Worm (Caenorhabditis elegans) whole organism, mixed stage, embryonic: ENCODE data around the gene ZK809.5.

Source experiments
- M03D4.4 ChIP-seq: sonication (generic microtip); optimal IDR thresholded peaks from 2 replicates; lab custom pipeline; 2017; ENCODE audit warnings: mild to moderate bottlenecking, missing genetic modification characterization, missing compliant biosample characterization
- blmp-1 ChIP-seq: fragments of 150-350 bp; optimal IDR thresholded peaks from 2 replicates; lab custom pipeline; 2014; ENCODE audit warnings: missing biosample characterization, missing genetic modification characterization
- ceh-39 ChIP-seq: fragments of 150-350 bp; optimal IDR thresholded peaks from 2 replicates; lab custom pipeline; 2014; ENCODE audit warnings: missing biosample characterization, missing genetic modification characterization
- ceh-43 ChIP-seq: fragments of 200-800 bp; sonication (Bioruptor generic); optimal IDR thresholded peaks from 2 replicates; lab custom pipeline; 2018; ENCODE audit warnings: mild to moderate bottlenecking, missing genetic modification characterization, moderate library complexity, missing compliant biosample characterization
- ceh-83 ChIP-seq: fragments of 200-800 bp; sonication (Bioruptor generic); optimal IDR thresholded peaks from 2 replicates; lab custom pipeline; 2018; ENCODE audit warnings: mild to moderate bottlenecking, missing genetic modification characterization, missing compliant biosample characterization
- ces-1 ChIP-seq: fragments of 150-350 bp; optimal IDR thresholded peaks from 2 replicates; lab custom pipeline; 2014; ENCODE audit warnings: missing biosample characterization, missing genetic modification reagents, missing genetic modification characterization
- cnd-1 ChIP-seq: fragments of 200-800 bp; sonication (Bioruptor generic); optimal IDR thresholded peaks from 2 replicates; lab custom pipeline; 2018; ENCODE audit warnings: mild to moderate bottlenecking, missing genetic modification characterization, missing compliant biosample characterization
- drap-1 ChIP-seq: fragments of 200-800 bp; sonication (Bioruptor generic); optimal IDR thresholded peaks from 3 replicates; lab custom pipeline; 2018; ENCODE audit warnings: mild to moderate bottlenecking, missing genetic modification characterization, missing compliant biosample characterization
- elt-1 ChIP-seq: sonication (generic microtip); optimal IDR thresholded peaks from 2 replicates; lab custom pipeline; 2017; ENCODE audit warnings: missing genetic modification characterization, mild to moderate bottlenecking, missing compliant biosample characterization, antibody characterized with exemption, moderate library complexity, borderline replicate concordance; ENCODE audit not compliant: insufficient read depth
- elt-3 ChIP-seq: fragments of 150-350 bp; optimal IDR thresholded peaks from 2 replicates; lab custom pipeline; 2014; ENCODE audit warnings: missing biosample characterization, missing genetic modification characterization
- flh-1 ChIP-seq: fragments of 200-800 bp; sonication (Bioruptor generic); optimal IDR thresholded peaks from 2 replicates; lab custom pipeline; 2018; ENCODE audit warnings: mild to moderate bottlenecking, missing genetic modification characterization, moderate library complexity, missing compliant biosample characterization
- ham-2 ChIP-seq: fragments of 200-800 bp; sonication (Bioruptor generic); optimal IDR thresholded peaks from 2 replicates; lab custom pipeline; 2018; ENCODE audit warnings: mild to moderate bottlenecking, missing genetic modification characterization, missing compliant biosample characterization
- hlh-1 ChIP-seq: fragments of 150-350 bp; optimal IDR thresholded peaks from 2 replicates; lab custom pipeline; 2014; ENCODE audit warnings: missing biosample characterization, missing genetic modification reagents, missing genetic modification characterization
- lin-32 ChIP-seq: fragments of 200-800 bp; sonication (Bioruptor generic); optimal IDR thresholded peaks from 2 replicates; lab custom pipeline; 2018; ENCODE audit warnings: mild to moderate bottlenecking, missing genetic modification characterization, missing compliant biosample characterization
- lsy-2 ChIP-seq: fragments of 150-350 bp; optimal IDR thresholded peaks from 2 replicates; lab custom pipeline; 2014; ENCODE audit warnings: missing biosample characterization, missing genetic modification characterization
- mep-1 ChIP-seq: fragments of 150-350 bp; optimal IDR thresholded peaks from 2 replicates; lab custom pipeline; 2017; ENCODE audit warnings: missing biosample characterization, missing genetic modification reagents, missing genetic modification characterization, inconsistent platforms
- mls-2 ChIP-seq: sonication (generic microtip); optimal IDR thresholded peaks from 2 replicates; lab custom pipeline; 2016; ENCODE audit warnings: mild to moderate bottlenecking, missing genetic modification characterization, moderate library complexity, missing compliant biosample characterization
- nhr-2 ChIP-seq: fragments of 150-350 bp; optimal IDR thresholded peaks from 2 replicates; lab custom pipeline; 2014; ENCODE audit warnings: missing biosample characterization, missing genetic modification characterization
- nhr-237 ChIP-seq: fragments of 150-350 bp; optimal IDR thresholded peaks from 2 replicates; lab custom pipeline; 2014; ENCODE audit warnings: missing biosample characterization, missing genetic modification characterization
- nhr-28 ChIP-seq: fragments of 150-350 bp; optimal IDR thresholded peaks from 2 replicates; lab custom pipeline; 2014; ENCODE audit warnings: missing biosample characterization, missing genetic modification characterization
- nhr-76 ChIP-seq: sonication (generic microtip); optimal IDR thresholded peaks from 2 replicates; lab custom pipeline; 2017; ENCODE audit warnings: missing biosample characterization, missing genetic modification characterization
- pha-4 ChIP-seq: fragments of 150-350 bp; optimal IDR thresholded peaks from 2 replicates; lab custom pipeline; 2018; ENCODE audit warnings: missing biosample characterization, missing genetic modification reagents, missing genetic modification characterization
- snpc-4 ChIP-seq: fragments of 150-350 bp; optimal IDR thresholded peaks from 2 replicates; lab custom pipeline; 2014; ENCODE audit warnings: missing biosample characterization, missing genetic modification characterization
- tbx-8 ChIP-seq: fragments of 200-800 bp; sonication (Bioruptor generic); optimal IDR thresholded peaks from 2 replicates; lab custom pipeline; 2018; ENCODE audit warnings: mild to moderate bottlenecking, missing genetic modification characterization, moderate library complexity, missing compliant biosample characterization
- unc-120 ChIP-seq: sonication (generic microtip); optimal IDR thresholded peaks from 2 replicates; lab custom pipeline; 2017; ENCODE audit warnings: missing genetic modification characterization, missing compliant biosample characterization; ENCODE audit not compliant: poor library complexity, severe bottlenecking
- unc-39 ChIP-seq: fragments of 150-350 bp; optimal IDR thresholded peaks from 2 replicates; lab custom pipeline; 2014; ENCODE audit warnings: missing biosample characterization, missing genetic modification characterization
- unc-62 ChIP-seq: fragments of 150-350 bp; optimal IDR thresholded peaks from 2 replicates; lab custom pipeline; 2014; ENCODE audit warnings: missing biosample characterization, missing genetic modification reagents, missing genetic modification characterization
- zip-8 ChIP-seq: fragments of 150-350 bp; optimal IDR thresholded peaks from 2 replicates; lab custom pipeline; 2014; ENCODE audit warnings: missing biosample characterization, missing genetic modification characterization

ZK809.5 gene

ce11 chrIV:11656144-11656780 is at the start of gene ZK809.5:
ZK809.5 (plus strand) TSS chrIV:11656730.
- TF ChIP-seq ceh-83 (GFP tag; lab: Kevin White, UChicago) (no peak), hlh-1 (tag; lab: Kevin White, UChicago) (no peak), ceh-43 (GFP tag; lab: Kevin White, UChicago) (peak; percentile 13), flh-1 (GFP tag; lab: Kevin White, UChicago) (no peak), drap-1 (no peak), nhr-76 (tag; lab: Kevin White, UChicago) (no peak), M03D4.4 (tag; lab: Kevin White, UChicago) (no peak), lin-32 (GFP tag; lab: Kevin White, UChicago) (no peak), mls-2 (tag; lab: Kevin White, UChicago) (no peak), elt-3 (tag; lab: Kevin White, UChicago) (no peak), blmp-1 (no peak), mep-1 (tag; lab: Kevin White, UChicago) (no peak), elt-1 (tag; lab: Kevin White, UChicago) (no peak), ces-1 (peak; percentile 21), nhr-2 (tag; lab: Kevin White, UChicago) (no peak), lsy-2 (tag; lab: Kevin White, UChicago) (no peak), ham-2 (GFP tag; lab: Kevin White, UChicago) (peak; percentile 20), snpc-4 (tag; lab: Kevin White, UChicago) (no peak), unc-120 (tag; lab: Kevin White, UChicago) (no peak), unc-62 (GFP tag; lab: Kevin White, UChicago) (no peak), pha-4 (tag; lab: Kevin White, UChicago) (no peak), nhr-28 (tag; lab: Kevin White, UChicago) (no peak), nhr-237 (tag; lab: Kevin White, UChicago) (no peak), ceh-39 (tag; lab: Kevin White, UChicago) (no peak), cnd-1 (tag; lab: Kevin White, UChicago) (no peak)

- peak; percentile 15 for TF ChIP-seq zip-8 (tag; lab: Kevin White, UChicago)
- no peak for TF ChIP-seq drap-1
- no peak for TF ChIP-seq ceh-43 (GFP tag; lab: Kevin White, UChicago)
These were observed 35.6 kb upstream of the ZK809.5 start, which contains the start of gene dsl-5 for ce11 chrIV:11620909-11621308. dsl-5 (minus strand) TSS chrIV:11621009.

ce11 chrIV:11622336-11622735 is 34.2 kb upstream of the ZK809.5 start:
- TF ChIP-seq nhr-2 (tag; lab: Kevin White, UChicago) (no peak), elt-1 (tag; lab: Kevin White, UChicago) (no peak), pha-4 (tag; lab: Kevin White, UChicago) (no peak), nhr-76 (tag; lab: Kevin White, UChicago) (no peak), snpc-4 (tag; lab: Kevin White, UChicago) (no peak), tbx-8 (GFP tag; lab: Kevin White, UChicago) (no peak)

ce11 chrIV:11623060-11623459 is 33.5 kb upstream of the ZK809.5 start, which contains the start of gene lys-4:
lys-4 (minus strand) TSS chrIV:11623174.
- TF ChIP-seq unc-39 (tag; lab: Kevin White, UChicago) (no peak), ham-2 (GFP tag; lab: Kevin White, UChicago) (no peak), mep-1 (tag; lab: Kevin White, UChicago) (no peak), cnd-1 (tag; lab: Kevin White, UChicago) (no peak), snpc-4 (tag; lab: Kevin White, UChicago) (no peak)

ce11 chrIV:11623759-11624287 is 32.7 kb upstream of the ZK809.5 start:
- TF ChIP-seq ceh-43 (GFP tag; lab: Kevin White, UChicago) (no peak), nhr-28 (tag; lab: Kevin White, UChicago) (no peak), flh-1 (GFP tag; lab: Kevin White, UChicago) (no peak), M03D4.4 (tag; lab: Kevin White, UChicago) (no peak)
